Fruit fly (Drosophila melanogaster): ENCODE data around the gene kraken.

kraken gene

dm6 chr2L:819315-820032 is 33.1 kb upstream of the kraken start, which contains the start of the genes PGAP2 and Clp (continued):
- TF ChIP-seq CG11902 (GFP tag; optimal IDR thresholded peaks at IDR 0.05) = peak; percentile 43
- peak; percentile 80 for TF ChIP-seq esn (GFP tag; optimal IDR thresholded peaks at IDR 0.05)
- no peak for TF ChIP-seq topi (GFP tag; optimal IDR thresholded peaks at IDR 0.05)
- TF ChIP-seq ss (GFP tag; optimal IDR thresholded peaks at IDR 0.05) = peak in 1 of 2 experiments; percentile 48
- peak; percentile 57 for TF ChIP-seq Sox15 (GFP tag; optimal IDR thresholded peaks at IDR 0.05)
- peak; percentile 64 for TF ChIP-seq cyc (GFP tag; optimal IDR thresholded peaks at IDR 0.05)
- TF ChIP-seq Blimp-1 (GFP tag; optimal IDR thresholded peaks at IDR 0.05) = peak; percentile 3
- no peak for TF ChIP-seq Hr4 (GFP tag; optimal IDR thresholded peaks at IDR 0.05)
- peak; percentile 69 for TF ChIP-seq CG6163 (GFP tag; IDR thresholded peaks at IDR 0.05)
- TF ChIP-seq Smox (GFP tag; optimal IDR thresholded peaks at IDR 0.05) = no peak
- TF ChIP-seq Ets21C (GFP tag; optimal IDR thresholded peaks at IDR 0.05) = peak; percentile 70
- no peak for TF ChIP-seq CG8319 (GFP tag; optimal IDR thresholded peaks at IDR 0.05)
- no peak for TF ChIP-seq dsx (GFP tag; optimal IDR thresholded peaks at IDR 0.05; ENCODE audit: poor library complexity, severe bottlenecking)
- no peak; the same call in 1 of the 2 replicates for TF ChIP-seq CG11294 (GFP tag; IDR thresholded peaks at IDR 0.05)
- peak; percentile 71 for TF ChIP-seq eg (GFP tag; IDR thresholded peaks at IDR 0.05)
- peak; percentile 64 for TF ChIP-seq Hr39 (GFP tag; optimal IDR thresholded peaks at IDR 0.05)
- no peak for TF ChIP-seq CG32006 (GFP tag; optimal IDR thresholded peaks at IDR 0.05)
- TF ChIP-seq CG3919 (GFP tag; optimal IDR thresholded peaks at IDR 0.05) = peak; percentile 44
- peak; percentile 57 for TF ChIP-seq CG10669 (GFP tag; optimal IDR thresholded peaks at IDR 0.05)
- TF ChIP-seq CG6808 (GFP tag; optimal IDR thresholded peaks at IDR 0.05) = peak; percentile 2
- TF ChIP-seq svp (GFP tag) = peak; percentile 86
- peak; percentile 71 for TF ChIP-seq acj6 (GFP tag; optimal IDR thresholded peaks at IDR 0.05)
- peak in 1 of 2 experiments; percentile 14 for TF ChIP-seq salr (GFP tag; optimal IDR thresholded peaks at IDR 0.05)
- TF ChIP-seq Sox14 (GFP tag; optimal IDR thresholded peaks at IDR 0.05) = peak; percentile 64
- TF ChIP-seq Ets96B (tag; optimal IDR thresholded peaks at IDR 0.05) = peak; percentile 69
- peak; percentile 74 for TF ChIP-seq CG3032 (tag; optimal IDR thresholded peaks at IDR 0.05)
- peak; percentile 43; the same call in 1 of the 2 replicates for TF ChIP-seq CG15336 (GFP tag; IDR thresholded peaks at IDR 0.05)

dm6 chr2L:821242-821985 is 31.2 kb upstream of the kraken start, which contains the start of gene CG3662:
Gene CG3662 (plus strand): TSS chr2L:821289.
- TF ChIP-seq CG8119 (GFP tag; IDR thresholded peaks at IDR 0.05) (0 out of 3 replicates have a peak, but pooled peaks have one; percentile 22), CG7368 (GFP tag; optimal IDR thresholded peaks at IDR 0.05) (no peak), CG6854 (GFP tag; optimal IDR thresholded peaks at IDR 0.05) (no peak), lz (GFP tag; optimal IDR thresholded peaks at IDR 0.05) (no peak), svp (GFP tag) (peak; percentile 67), CG31627 (GFP tag; optimal IDR thresholded peaks at IDR 0.05) (no peak), salr (GFP tag; optimal IDR thresholded peaks at IDR 0.05) (no peak), spab (GFP tag; optimal IDR thresholded peaks at IDR 0.05) (no peak), CG6163 (GFP tag; IDR thresholded peaks at IDR 0.05) (no peak), Eip78C (GFP tag) (peak; percentile 49), CG10631 (GFP tag; optimal IDR thresholded peaks at IDR 0.05) (no peak), fkh (GFP tag; optimal IDR thresholded peaks at IDR 0.05) (peak; percentile 47), Sox14 (GFP tag; optimal IDR thresholded peaks at IDR 0.05) (peak; percentile 1), CG32006 (GFP tag; optimal IDR thresholded peaks at IDR 0.05) (no peak)

All from whole organism, prepupa.